Worm (Caenorhabditis elegans) whole organism, L2 larva: Measurements from ENCODE around the gene ZK1067.3.
A peak's percentile ranks its signal among the peaks of the same experiment; 100 is the strongest.

Experiments used
- C34F6.9 ChIP-seq: fragments of 150-350 bp; optimal IDR thresholded peaks from 2 replicates; lab custom pipeline; 2014; ENCODE audit warnings: missing biosample characterization, missing genetic modification characterization
- R02D3.7 ChIP-seq: fragments of 150-350 bp; optimal IDR thresholded peaks from 2 replicates; lab custom pipeline; 2014; ENCODE audit warnings: missing biosample characterization, missing genetic modification characterization
- Y55F3AM.14 ChIP-seq: fragments of 200-800 bp; sonication (Bioruptor generic); optimal IDR thresholded peaks from 2 replicates; lab custom pipeline; 2018; ENCODE audit warnings: mild to moderate bottlenecking, missing genetic modification characterization, missing compliant biosample characterization
- ZK546.5 ChIP-seq: sonication (generic microtip); optimal IDR thresholded peaks from 2 replicates; lab custom pipeline; 2017; ENCODE audit warnings: missing biosample characterization, missing genetic modification characterization
- alr-1 ChIP-seq: fragments of 150-350 bp; optimal IDR thresholded peaks from 2 replicates; lab custom pipeline; 2014; ENCODE audit warnings: missing biosample characterization, missing genetic modification characterization
- aly-2 ChIP-seq: fragments of 150-350 bp; optimal IDR thresholded peaks from 2 replicates; lab custom pipeline; 2014; ENCODE audit warnings: missing biosample characterization, missing genetic modification characterization
- ama-1 ChIP-seq: fragments of 150-350 bp; optimal IDR thresholded peaks from 2 replicates; lab custom pipeline; 2018; ENCODE audit warnings: inconsistent platforms
- blmp-1 ChIP-seq: sonication (generic microtip); optimal IDR thresholded peaks from 2 replicates; lab custom pipeline; 2017; ENCODE audit warnings: missing genetic modification characterization, mild to moderate bottlenecking, missing compliant biosample characterization, antibody characterized with exemption, moderate library complexity; ENCODE audit not compliant: insufficient read depth
- ceh-16 ChIP-seq: fragments of 150-350 bp; optimal IDR thresholded peaks from 2 replicates; lab custom pipeline; 2014; ENCODE audit warnings: missing biosample characterization, missing genetic modification characterization
- ceh-82 ChIP-seq: fragments of 150-350 bp; optimal IDR thresholded peaks from 2 replicates; lab custom pipeline; 2014; ENCODE audit warnings: missing biosample characterization, missing genetic modification characterization
- dmd-4 ChIP-seq: sonication (generic microtip); optimal IDR thresholded peaks from 2 replicates; lab custom pipeline; 2017; ENCODE audit warnings: missing biosample characterization, missing genetic modification characterization
- egl-27 ChIP-seq: sonication (generic microtip); optimal IDR thresholded peaks from 3 replicates; lab custom pipeline; 2017; ENCODE audit warnings: missing biosample characterization, missing genetic modification reagents, missing genetic modification characterization
- elt-1 ChIP-seq: fragments of 150-350 bp; optimal IDR thresholded peaks from 2 replicates; lab custom pipeline; 2014; ENCODE audit warnings: missing biosample characterization, missing genetic modification characterization
- fos-1 ChIP-seq: fragments of 150-350 bp; optimal IDR thresholded peaks from 2 replicates; lab custom pipeline; 2014; ENCODE audit warnings: missing biosample characterization, missing genetic modification characterization
- gmeb-1 ChIP-seq: fragments of 150-350 bp; optimal IDR thresholded peaks from 2 replicates; lab custom pipeline; 2014; ENCODE audit warnings: missing biosample characterization, missing genetic modification characterization
- lin-11 ChIP-seq: fragments of 150-350 bp; sonication (generic microtip); optimal IDR thresholded peaks from 2 replicates; lab custom pipeline; 2014; ENCODE audit warnings: missing biosample characterization, missing genetic modification characterization, inconsistent platforms, mixed read lengths
- lin-13 ChIP-seq: fragments of 150-350 bp; optimal IDR thresholded peaks from 2 replicates; lab custom pipeline; 2014; ENCODE audit warnings: missing biosample characterization, missing genetic modification reagents, missing genetic modification characterization
- lin-39 ChIP-seq: fragments of 150-350 bp; optimal IDR thresholded peaks from 2 replicates; lab custom pipeline; 2014; ENCODE audit warnings: missing biosample characterization, missing genetic modification reagents, missing genetic modification characterization
- lsy-2 ChIP-seq, 2 experiments: fragments of 150-350 bp in 1 of 2; sonication (generic microtip) in 1 of 2; optimal IDR thresholded peaks; 2 replicates each; lab custom pipeline; 2014 to 2017; ENCODE audit warnings: missing biosample characterization in 2 of 2, missing genetic modification characterization in 2 of 2
- mab-5 ChIP-seq: fragments of 150-350 bp; optimal IDR thresholded peaks from 2 replicates; lab custom pipeline; 2014; ENCODE audit warnings: missing biosample characterization, missing genetic modification characterization
- mbf-1 ChIP-seq: sonication (generic microtip); optimal IDR thresholded peaks from 2 replicates; lab custom pipeline; 2017; ENCODE audit warnings: missing biosample characterization, missing genetic modification characterization
- nhr-11 ChIP-seq: fragments of 150-350 bp; optimal IDR thresholded peaks from 2 replicates; lab custom pipeline; 2014; ENCODE audit warnings: missing biosample characterization, missing genetic modification characterization
- nhr-12 ChIP-seq: fragments of 150-350 bp; optimal IDR thresholded peaks from 2 replicates; lab custom pipeline; 2014; ENCODE audit warnings: missing biosample characterization, missing genetic modification characterization
- nhr-129 ChIP-seq: fragments of 150-350 bp; optimal IDR thresholded peaks from 2 replicates; lab custom pipeline; 2014; ENCODE audit warnings: missing biosample characterization, missing genetic modification characterization
- nhr-21 ChIP-seq: fragments of 150-350 bp; optimal IDR thresholded peaks from 2 replicates; lab custom pipeline; 2014; ENCODE audit warnings: missing biosample characterization, missing genetic modification characterization
- nhr-23 ChIP-seq: fragments of 150-350 bp; optimal IDR thresholded peaks from 2 replicates; lab custom pipeline; 2014; ENCODE audit warnings: missing biosample characterization, missing genetic modification reagents, missing genetic modification characterization
- nhr-237 ChIP-seq: fragments of 150-350 bp; optimal IDR thresholded peaks from 2 replicates; lab custom pipeline; 2014; ENCODE audit warnings: missing biosample characterization, missing genetic modification characterization
- nhr-25 ChIP-seq: fragments of 150-350 bp; sonication (generic microtip); optimal IDR thresholded peaks from 3 replicates; lab custom pipeline; 2014; ENCODE audit warnings: missing biosample characterization, missing genetic modification characterization
- nhr-6 ChIP-seq: fragments of 150-350 bp; optimal IDR thresholded peaks from 2 replicates; lab custom pipeline; 2014; ENCODE audit warnings: missing biosample characterization, missing genetic modification characterization
- nhr-77 ChIP-seq: fragments of 150-350 bp; optimal IDR thresholded peaks from 2 replicates; lab custom pipeline; 2014; ENCODE audit warnings: missing biosample characterization, missing genetic modification characterization
- peb-1 ChIP-seq: fragments of 150-350 bp; optimal IDR thresholded peaks from 2 replicates; lab custom pipeline; 2014; ENCODE audit warnings: missing biosample characterization, missing genetic modification characterization
- sem-4 ChIP-seq: fragments of 150-350 bp; optimal IDR thresholded peaks from 2 replicates; lab custom pipeline; 2014; ENCODE audit warnings: missing biosample characterization, missing genetic modification reagents, missing genetic modification characterization
- skn-1 ChIP-seq: sonication (generic microtip); optimal IDR thresholded peaks from 2 replicates; lab custom pipeline; 2017; ENCODE audit warnings: missing biosample characterization, missing genetic modification characterization
- sma-3 ChIP-seq: sonication (generic microtip); optimal IDR thresholded peaks from 2 replicates; lab custom pipeline; 2016; ENCODE audit warnings: missing genetic modification reagents, missing genetic modification characterization, missing compliant biosample characterization
- sma-9 ChIP-seq, 2 experiments: fragments of 150-350 bp in 1 of 2; sonication (generic microtip) in 1 of 2; optimal IDR thresholded peaks; 2 replicates each; lab custom pipeline; 2014 to 2016; ENCODE audit warnings: missing genetic modification characterization in 2 of 2, mild to moderate bottlenecking in 1 of 2, missing biosample characterization in 1 of 2, missing compliant biosample characterization in 1 of 2, missing genetic modification reagents in 1 of 2, moderate library complexity in 1 of 2
- snpc-4 ChIP-seq: fragments of 150-350 bp; optimal IDR thresholded peaks from 2 replicates; lab custom pipeline; 2014; ENCODE audit warnings: missing biosample characterization, missing genetic modification characterization
- unc-39 ChIP-seq: fragments of 150-350 bp; optimal IDR thresholded peaks from 2 replicates; lab custom pipeline; 2014; ENCODE audit warnings: missing biosample characterization, missing genetic modification characterization
- unc-55 ChIP-seq: fragments of 150-350 bp; sonication (generic microtip); optimal IDR thresholded peaks from 3 replicates; lab custom pipeline; 2014; ENCODE audit warnings: missing biosample characterization, missing genetic modification reagents, missing genetic modification characterization
- unc-62 ChIP-seq: fragments of 150-350 bp; optimal IDR thresholded peaks from 2 replicates; lab custom pipeline; 2014; ENCODE audit warnings: missing biosample characterization, missing genetic modification reagents, missing genetic modification characterization
- zag-1 ChIP-seq: fragments of 150-350 bp; optimal IDR thresholded peaks from 2 replicates; lab custom pipeline; 2014; ENCODE audit warnings: missing biosample characterization, missing genetic modification characterization
- ztf-11 ChIP-seq: sonication (generic microtip); optimal IDR thresholded peaks from 2 replicates; lab custom pipeline; 2017; ENCODE audit warnings: missing biosample characterization, missing genetic modification characterization

Gene ZK1067.3

DNA sequence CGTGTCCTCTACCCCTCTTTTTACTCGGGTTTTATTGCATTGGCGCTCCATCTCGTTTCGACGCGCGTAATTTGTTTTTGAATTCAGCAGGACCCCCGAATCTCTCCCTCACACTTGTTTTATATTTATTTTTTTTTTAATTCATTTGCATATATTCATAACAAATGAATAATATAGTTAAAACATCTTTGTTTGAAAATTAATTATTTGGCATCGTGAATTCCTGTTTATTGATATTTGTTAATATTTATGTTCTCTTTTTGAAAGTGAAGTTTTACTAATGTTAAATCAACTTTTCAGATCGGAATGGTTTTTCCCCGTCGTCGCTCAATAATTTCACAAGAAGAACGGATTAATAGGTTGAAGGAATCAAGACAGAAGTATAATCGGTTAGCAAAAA lies at the start of gene ZK1067.3:
TSS of gene ZK1067.3 (plus strand) at position 301 of the 400 bp plus-strand sequence.
- TF ChIP-seq unc-39 (no peak), fos-1 (tag; lab: Kevin White, UChicago) (no peak), egl-27 (no peak), ztf-11 (tag; lab: Kevin White, UChicago) (no peak), nhr-11 (tag; lab: Kevin White, UChicago) (no peak), dmd-4 (no peak), nhr-237 (tag; lab: Kevin White, UChicago) (no peak), zag-1 (tag; lab: Kevin White, UChicago) (no peak), gmeb-1 (tag; lab: Kevin White, UChicago) (no peak), ama-1 (no peak), peb-1 (tag; lab: Kevin White, UChicago) (no peak), nhr-77 (tag; lab: Kevin White, UChicago) (no peak), nhr-6 (tag; lab: Kevin White, UChicago) (no peak), ceh-82 (no peak), sem-4 (no peak), ZK546.5 (tag; lab: Kevin White, UChicago) (no peak), Y55F3AM.14 (GFP tag; lab: Kevin White, UChicago) (no peak), blmp-1 (no peak)

DNA sequence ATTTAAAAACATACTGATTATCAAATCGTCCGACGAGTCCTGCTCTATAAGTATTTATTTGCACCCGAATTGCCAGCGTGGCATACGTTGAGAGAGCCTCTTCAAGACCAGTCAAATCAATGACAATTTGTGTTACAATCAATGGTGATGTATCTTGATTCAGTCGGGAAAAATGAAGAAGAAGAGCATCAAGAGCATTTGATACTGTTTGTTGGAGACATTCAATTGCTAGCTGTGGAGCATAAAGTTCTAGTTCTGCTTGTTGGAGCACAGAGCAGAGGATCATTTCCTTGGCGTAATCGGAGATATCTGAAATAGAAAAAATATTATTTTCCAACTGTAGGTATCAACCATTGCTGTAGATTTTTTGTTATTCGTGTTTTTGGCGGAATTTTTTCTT lies 49.6 kb upstream of the ZK1067.3 start:
- no peak for TF ChIP-seq ceh-16
- TF ChIP-seq skn-1: no peak
- no peak for TF ChIP-seq egl-27
- TF ChIP-seq blmp-1: no peak
- no peak for TF ChIP-seq lin-13 (GFP tag; lab: Kevin White, UChicago)
- TF ChIP-seq lsy-2 (tag; optimal IDR thresholded peaks at IDR 0.05; lab: Kevin White, UChicago): no peak
- TF ChIP-seq nhr-21 (tag; lab: Kevin White, UChicago): no peak
- no peak for TF ChIP-seq lin-11

DNA sequence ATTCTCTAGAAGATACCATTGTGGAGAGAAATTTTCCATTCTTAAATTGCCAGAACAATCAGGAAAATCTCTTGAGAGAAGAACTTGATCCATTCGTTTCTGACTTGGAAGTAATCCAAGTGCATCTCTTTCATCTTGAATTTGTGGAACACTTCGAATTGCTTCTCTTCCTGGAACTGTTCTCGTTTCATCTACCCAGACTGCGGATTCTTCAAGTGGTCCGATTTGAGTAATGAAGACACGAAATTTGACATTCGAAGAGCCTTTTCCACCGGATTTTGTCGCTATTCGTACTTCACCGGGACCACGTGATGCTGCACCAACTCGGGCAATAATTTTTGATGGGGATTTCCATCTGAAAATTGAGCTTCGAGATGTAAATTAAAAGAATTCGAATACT lies 46.5 kb upstream of the ZK1067.3 start:
- TF ChIP-seq unc-39 (no peak), ztf-11 (tag; lab: Kevin White, UChicago) (no peak), aly-2 (tag; lab: Kevin White, UChicago) (no peak)

DNA sequence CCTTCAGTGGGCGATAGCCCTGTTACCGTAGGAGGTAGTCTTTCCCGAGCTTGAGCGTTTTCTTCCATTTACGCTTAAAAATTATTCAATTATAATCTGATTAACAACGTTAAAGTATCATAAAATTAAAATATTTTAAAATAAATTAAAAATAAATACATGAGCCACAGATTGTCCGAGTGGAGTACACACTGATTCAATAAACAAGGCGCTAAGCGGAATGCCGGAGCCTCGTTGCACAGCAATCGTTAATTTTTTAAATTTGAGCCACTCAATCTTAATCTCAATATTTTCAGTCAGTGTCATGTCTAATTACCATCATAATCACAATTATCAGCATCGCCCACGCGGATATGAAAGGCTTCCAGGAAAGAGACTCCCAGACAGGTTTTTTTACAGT lies 46.0 kb upstream of the ZK1067.3 start, which contains the start of the genes sec-5 and pir-1:
TSS of gene sec-5 (minus strand) at position 73 of the 400 bp plus-strand sequence.
TSS of gene pir-1 (plus strand) at position 221 of the 400 bp plus-strand sequence.
- peak; percentile 18 to 71 for TF ChIP-seq lsy-2 (tag; optimal IDR thresholded peaks at IDR 0.05; lab: Kevin White, UChicago)
- no peak for TF ChIP-seq zag-1 (tag; lab: Kevin White, UChicago)
- TF ChIP-seq sma-9 (GFP tag; optimal IDR thresholded peaks at IDR 0.05; lab: Kevin White, UChicago): peak; percentile 5
- no peak for TF ChIP-seq sma-9 (tag; optimal IDR thresholded peaks at IDR 0.05; lab: Kevin White, UChicago)
- TF ChIP-seq nhr-12 (tag; lab: Kevin White, UChicago): no peak
- TF ChIP-seq lin-39 (tag; lab: Kevin White, UChicago): no peak
- no peak for TF ChIP-seq skn-1
- TF ChIP-seq nhr-23 (tag; lab: Kevin White, UChicago): no peak
- peak; percentile 72 for TF ChIP-seq unc-55 (GFP tag; lab: Kevin White, UChicago)
- no peak for TF ChIP-seq nhr-77 (tag; lab: Kevin White, UChicago)
- no peak for TF ChIP-seq elt-1 (tag; lab: Kevin White, UChicago)
- TF ChIP-seq unc-62 (GFP tag; lab: Kevin White, UChicago): no peak
- TF ChIP-seq ceh-16: no peak
- TF ChIP-seq nhr-129 (tag; lab: Kevin White, UChicago): no peak
- TF ChIP-seq nhr-6 (tag; lab: Kevin White, UChicago): no peak
- no peak for TF ChIP-seq mab-5 (tag; lab: Kevin White, UChicago)
- no peak for TF ChIP-seq sma-3 (GFP tag; lab: Kevin White, UChicago)
- TF ChIP-seq nhr-11 (tag; lab: Kevin White, UChicago): no peak
- TF ChIP-seq blmp-1: no peak
- TF ChIP-seq C34F6.9 (tag; lab: Kevin White, UChicago): peak; percentile 53
- TF ChIP-seq aly-2 (tag; lab: Kevin White, UChicago): no peak
- no peak for TF ChIP-seq snpc-4 (tag; lab: Kevin White, UChicago)
- peak; percentile 33 for TF ChIP-seq fos-1 (tag; lab: Kevin White, UChicago)
- no peak for TF ChIP-seq lin-13 (GFP tag; lab: Kevin White, UChicago)
- no peak for TF ChIP-seq R02D3.7 (tag; lab: Kevin White, UChicago)
- no peak for TF ChIP-seq peb-1 (tag; lab: Kevin White, UChicago)
- TF ChIP-seq ztf-11 (tag; lab: Kevin White, UChicago): no peak
- TF ChIP-seq egl-27: no peak
- peak; percentile 41 for TF ChIP-seq gmeb-1 (tag; lab: Kevin White, UChicago)
- TF ChIP-seq sem-4: no peak
- TF ChIP-seq lin-11: no peak
- TF ChIP-seq nhr-25: peak; percentile 35
- TF ChIP-seq nhr-21 (tag; lab: Kevin White, UChicago): no peak
- TF ChIP-seq unc-39: no peak
- TF ChIP-seq Y55F3AM.14 (GFP tag; lab: Kevin White, UChicago): no peak
- TF ChIP-seq alr-1 (tag; lab: Kevin White, UChicago): no peak
- no peak for TF ChIP-seq mbf-1
